Fruit fly (Drosophila melanogaster): Measurements from ENCODE around the gene Zip71B.

The Zip71B gene

dm6 chr3L:15013957-15014692, 22.0 kb downstream of the Zip71B start, which contains the start of gene Reck (continued):
- TF ChIP-seq exex (tag; optimal IDR thresholded peaks at IDR 0.05) (peak; percentile 29), CG7928 (GFP tag; optimal IDR thresholded peaks at IDR 0.05) (peak; percentile 5), CG17385 (GFP tag; optimal IDR thresholded peaks at IDR 0.05) (peak; percentile 77), Six4 (GFP tag; optimal IDR thresholded peaks at IDR 0.05) (peak; percentile 79), chm (GFP tag; IDR thresholded peaks at IDR 0.05) (peak; percentile 92), CG7963 (GFP tag; IDR thresholded peaks at IDR 0.05; ENCODE audit: partially characterized antibody) (no peak), btn (GFP tag; optimal IDR thresholded peaks at IDR 0.05) (peak; percentile 34), inv (GFP tag; IDR thresholded peaks at IDR 0.05; ENCODE audit: partially characterized antibody) (no peak), kay (GFP tag; optimal IDR thresholded peaks at IDR 0.05) (peak; percentile 14), row (GFP tag; IDR thresholded peaks at IDR 0.05) (peak; percentile 79), CG1603 (tag; optimal IDR thresholded peaks at IDR 0.05) (peak; percentile 40), ind (GFP tag; optimal IDR thresholded peaks at IDR 0.05) (peak; percentile 81), CG2202 (tag; optimal IDR thresholded peaks at IDR 0.05) (peak; percentile 71), Doc3 (GFP tag; IDR thresholded peaks at IDR 0.05; ENCODE audit: partially characterized antibody) (no peak), nom (GFP tag; optimal IDR thresholded peaks at IDR 0.05) (peak; percentile 80), sc (optimal IDR thresholded peaks at IDR 0.05) (no peak), sc (GFP tag; optimal IDR thresholded peaks at IDR 0.05) (peak; percentile 52), pum (GFP tag; optimal IDR thresholded peaks at IDR 0.05) (peak; percentile 47), CG11398 (GFP tag; optimal IDR thresholded peaks at IDR 0.05) (no peak), CG10462 (GFP tag; optimal IDR thresholded peaks at IDR 0.05) (peak; percentile 42), nau (GFP tag; optimal IDR thresholded peaks at IDR 0.05) (peak; percentile 73), usp (GFP tag; optimal IDR thresholded peaks at IDR 0.05) (no peak), CG7839 (tag; optimal IDR thresholded peaks at IDR 0.05) (peak; percentile 83), fu2 (GFP tag; optimal IDR thresholded peaks at IDR 0.05) (no peak), CG14860 (GFP tag; IDR thresholded peaks at IDR 0.05; ENCODE audit: partially characterized antibody) (no peak), nmo (GFP tag; optimal IDR thresholded peaks at IDR 0.05) (peak; percentile 82), CG17912 (GFP tag; optimal IDR thresholded peaks at IDR 0.05) (no peak), CG6854 (GFP tag; optimal IDR thresholded peaks at IDR 0.05) (peak; percentile 75), tna (GFP tag; IDR thresholded peaks at IDR 0.05; ENCODE audit: partially characterized antibody) (no peak), ci (GFP tag; IDR thresholded peaks at IDR 0.05) (peak; percentile 94), stc (GFP tag; IDR thresholded peaks at IDR 0.05) (peak; percentile 85), CG6272 (GFP tag; IDR thresholded peaks at IDR 0.05) (peak; percentile 32; the same call in 1 of the 2 replicates), Oaz (GFP tag; IDR thresholded peaks at IDR 0.05) (peak; percentile 57; the same call in 1 of the 2 replicates), mirr (GFP tag; optimal IDR thresholded peaks at IDR 0.05) (no peak), CG16863 (GFP tag; optimal IDR thresholded peaks at IDR 0.05) (peak; percentile 42), bsh (GFP tag; optimal IDR thresholded peaks at IDR 0.05) (peak; percentile 77 to 89), C15 (GFP tag; IDR thresholded peaks at IDR 0.05) (peak; percentile 73; the same call in 2 of the 3 replicates), zf30C (GFP tag; optimal IDR thresholded peaks at IDR 0.05) (peak; percentile 86), HHEX (GFP tag; optimal IDR thresholded peaks at IDR 0.05) (peak; percentile 84), sd (tag; optimal IDR thresholded peaks at IDR 0.05) (peak; percentile 3), CHES-1-like (GFP tag; optimal IDR thresholded peaks at IDR 0.05) (no peak), tin (GFP tag; optimal IDR thresholded peaks at IDR 0.05) (peak; percentile 84), ash1 (GFP tag; optimal IDR thresholded peaks at IDR 0.05) (no peak), CG11093 (GFP tag; IDR thresholded peaks at IDR 0.05) (no peak), shn (GFP tag; optimal IDR thresholded peaks at IDR 0.05) (no peak), pfk (GFP tag; optimal IDR thresholded peaks at IDR 0.05) (no peak), CG8478 (optimal IDR thresholded peaks at IDR 0.05) (no peak), Sry-δ (GFP tag; optimal IDR thresholded peaks at IDR 0.05) (peak; percentile 2), MBD-R2 (GFP tag; IDR thresholded peaks at IDR 0.05) (no peak; the same call in 1 of the 2 replicates), CG1832 (GFP tag; optimal IDR thresholded peaks at IDR 0.05) (no peak)
